Worm (Caenorhabditis elegans) whole organism, L2 larva: ENCODE results near the gene gcy-32.

Experiments used
- R02D3.7 ChIP-seq: fragments of 150-350 bp; optimal IDR thresholded peaks from 2 replicates; lab custom pipeline; 2014; ENCODE audit warnings: missing biosample characterization, missing genetic modification characterization
- aly-2 ChIP-seq: fragments of 150-350 bp; optimal IDR thresholded peaks from 2 replicates; lab custom pipeline; 2014; ENCODE audit warnings: missing biosample characterization, missing genetic modification characterization
- ceh-82 ChIP-seq: fragments of 150-350 bp; optimal IDR thresholded peaks from 2 replicates; lab custom pipeline; 2014; ENCODE audit warnings: missing biosample characterization, missing genetic modification characterization
- snpc-4 ChIP-seq: fragments of 150-350 bp; optimal IDR thresholded peaks from 2 replicates; lab custom pipeline; 2014; ENCODE audit warnings: missing biosample characterization, missing genetic modification characterization

- TF ChIP-seq snpc-4 (tag; lab: Kevin White, UChicago) (no peak), R02D3.7 (tag; lab: Kevin White, UChicago) (no peak), ceh-82 (tag; lab: Kevin White, UChicago) (no peak), aly-2 (tag; lab: Kevin White, UChicago) (no peak)
Measured at ce11 chrV:13934545-13934944, 19.3 kb upstream of the gcy-32 start, which contains the start of gene R10D12.1.
